Worm (Caenorhabditis elegans) whole organism, L4/young adult: Measurements from ENCODE around the gene ula-1.

Experiments
- dao-5 ChIP-seq: sonication (generic microtip); optimal IDR thresholded peaks from 2 replicates; lab custom pipeline; 2016; ENCODE audit warnings: missing genotype, missing genetic modification characterization, moderate library complexity, missing compliant biosample characterization
- him-1 ChIP-seq: sonication (generic microtip); optimal IDR thresholded peaks from 2 replicates; lab custom pipeline; 2016; ENCODE audit warnings: missing genotype, missing genetic modification reagents, missing genetic modification characterization, missing compliant biosample characterization

DNA sequence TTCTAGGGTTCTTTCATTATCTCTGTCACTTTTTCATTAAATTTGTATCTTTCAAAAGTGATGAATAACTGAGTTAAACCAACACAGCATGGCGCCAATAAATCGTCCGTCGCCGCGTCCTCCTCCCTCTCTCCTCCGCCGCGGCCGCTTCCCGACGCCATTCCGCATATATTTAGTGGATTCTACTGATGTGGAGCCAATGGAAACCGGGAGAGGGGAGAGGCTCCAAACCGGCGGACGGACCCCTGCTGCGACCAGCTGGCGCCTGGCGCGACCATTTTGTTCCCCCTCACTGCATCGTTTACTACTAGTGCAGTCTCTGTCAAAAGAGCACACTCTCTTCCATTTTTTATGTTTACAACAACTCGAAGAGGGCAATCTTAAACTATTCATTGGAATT is 31.1 kb upstream of the ula-1 start:
- no peak for TF ChIP-seq him-1
- TF ChIP-seq dao-5 (tag; lab: Kevin White, UChicago) = no peak
